Fruit fly (Drosophila melanogaster): ENCODE measurements around the gene CG13946.

CG13946 gene

dm6 chr2L:735772-736171 lies 40.6 kb upstream of the CG13946 start (continued):
- TF ChIP-seq chinmo (GFP tag; IDR thresholded peaks at IDR 0.05; ENCODE audit: partially characterized antibody) (0 out of 4 replicates have a peak, but pooled peaks have one; percentile 19), Spps (tag; optimal IDR thresholded peaks at IDR 0.05) (no peak), ase (GFP tag; IDR thresholded peaks at IDR 0.05) (no peak), Optix (GFP tag; IDR thresholded peaks at IDR 0.05) (no peak), Deaf1 (tag; optimal IDR thresholded peaks at IDR 0.05) (no peak), Hr3 (GFP tag; optimal IDR thresholded peaks at IDR 0.05) (no peak), Bdp1 (GFP tag; optimal IDR thresholded peaks at IDR 0.05) (no peak), pan (optimal IDR thresholded peaks at IDR 0.05) (no peak), pan (GFP tag; optimal IDR thresholded peaks at IDR 0.05 in 1 of 2, IDR thresholded peaks at IDR 0.05 in 1 of 2) (peak in 1 of 2 experiments; percentile 30), slp2 (GFP tag; optimal IDR thresholded peaks at IDR 0.05) (no peak), Nf-YA (GFP tag; IDR thresholded peaks at IDR 0.05) (no peak), HLH54F (GFP tag; optimal IDR thresholded peaks at IDR 0.05) (no peak), Fer1 (GFP tag; optimal IDR thresholded peaks at IDR 0.05) (no peak), crol (GFP tag; IDR thresholded peaks at IDR 0.05) (peak; percentile 77), Drgx (GFP tag; IDR thresholded peaks at IDR 0.05) (0 out of 2 replicates have a peak, but pooled peaks have one; percentile 25), Fer3 (tag; optimal IDR thresholded peaks at IDR 0.05) (no peak), zen2 (GFP tag; IDR thresholded peaks at IDR 0.05; ENCODE audit: partially characterized antibody) (no peak), Hr78 (GFP tag; optimal IDR thresholded peaks at IDR 0.05) (peak in 1 of 2 experiments; percentile 7), CG15011 (GFP tag; optimal IDR thresholded peaks at IDR 0.05) (no peak), CG5245 (GFP tag; optimal IDR thresholded peaks at IDR 0.05) (no peak), lola (GFP tag; optimal IDR thresholded peaks at IDR 0.05) (no peak), vvl (GFP tag; IDR thresholded peaks at IDR 0.05) (0 out of 2 replicates have a peak, but pooled peaks have one; percentile 15)

DNA sequence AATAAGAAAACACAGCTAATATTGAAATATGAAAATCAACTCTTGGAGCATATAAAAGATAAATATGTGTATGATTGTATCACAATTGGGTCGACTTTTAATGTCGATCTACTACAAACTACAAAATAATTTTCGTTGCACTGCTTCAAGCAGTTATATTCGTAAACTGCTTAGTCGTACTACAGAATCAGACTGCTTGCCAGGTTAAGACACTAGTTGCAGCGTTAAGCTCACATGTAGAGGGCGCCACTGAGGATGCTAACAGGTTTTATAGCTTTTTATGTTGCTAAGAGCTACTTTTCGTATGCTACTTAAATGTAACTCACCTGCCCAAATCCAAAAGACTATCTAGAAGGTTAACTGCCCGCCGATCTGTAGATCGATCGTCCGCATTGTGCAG lies 36.3 kb upstream of the CG13946 start:
- TF ChIP-seq CG8281 (tag; optimal IDR thresholded peaks at IDR 0.05) (no peak), CG15073 (GFP tag; optimal IDR thresholded peaks at IDR 0.05) (no peak), CG1529 (GFP tag; optimal IDR thresholded peaks at IDR 0.05) (no peak), E2f1 (GFP tag; IDR thresholded peaks at IDR 0.05) (no peak), Poxn (GFP tag; IDR thresholded peaks at IDR 0.05) (no peak), ci (GFP tag; IDR thresholded peaks at IDR 0.05) (no peak), CG4424 (GFP tag; optimal IDR thresholded peaks at IDR 0.05) (peak; percentile 52), CG10462 (GFP tag; optimal IDR thresholded peaks at IDR 0.05) (no peak), CG10543 (GFP tag; optimal IDR thresholded peaks at IDR 0.05) (no peak), CG7357 (GFP tag; IDR thresholded peaks at IDR 0.05) (no peak), CG8388 (GFP tag; optimal IDR thresholded peaks at IDR 0.05) (no peak), CG2875 (GFP tag; optimal IDR thresholded peaks at IDR 0.05) (no peak), Hmr (GFP tag; optimal IDR thresholded peaks at IDR 0.05) (no peak), corto (GFP tag; optimal IDR thresholded peaks at IDR 0.05) (no peak), Abd-B (GFP tag; optimal IDR thresholded peaks at IDR 0.05) (peak; percentile 95), da (GFP tag; optimal IDR thresholded peaks at IDR 0.05) (no peak), HLH3B (GFP tag; IDR thresholded peaks at IDR 0.05) (no peak; the same call in 1 of the 2 replicates), CG31224 (GFP tag; IDR thresholded peaks at IDR 0.05) (no peak), onecut (GFP tag; IDR thresholded peaks at IDR 0.05) (no peak), dpn (GFP tag; optimal IDR thresholded peaks at IDR 0.05) (no peak), sens (GFP tag) (peak; percentile 80), dm (GFP tag; optimal IDR thresholded peaks at IDR 0.05) (no peak), CG11456 (GFP tag; IDR thresholded peaks at IDR 0.05) (peak; percentile 67; the same call in 2 of the 3 replicates), CG6813 (GFP tag; optimal IDR thresholded peaks at IDR 0.05) (no peak), hkb (optimal IDR thresholded peaks at IDR 0.05) (no peak), hkb (GFP tag; IDR thresholded peaks at IDR 0.05) (no peak), CG17568 (GFP tag; optimal IDR thresholded peaks at IDR 0.05) (no peak), CG14014 (GFP tag; IDR thresholded peaks at IDR 0.05) (no peak), Dll (GFP tag; IDR thresholded peaks at IDR 0.05; ENCODE audit: partially characterized antibody) (no peak), CG3281 (GFP tag; optimal IDR thresholded peaks at IDR 0.05) (no peak)

All from whole organism, embryonic.